Fruit fly (Drosophila melanogaster) whole organism: ENCODE measurements around the gene Ppt2.

ENCODE experiments used
- CG8478 ChIP-seq: fragments of >200 bp; optimal IDR thresholded peaks from 2 replicates; lab custom pipeline; 2018; ENCODE audit warnings: inconsistent platforms
- Dll ChIP-seq: fragments of >200 bp; optimal IDR thresholded peaks from 2 replicates; lab custom pipeline; 2017
- EcR ChIP-seq, 2 experiments: fragments of >200 bp; optimal IDR thresholded peaks; 2 replicates each; lab custom pipeline; 2017; ENCODE audit warnings: missing biosample characterization in 2 of 2, missing genetic modification characterization in 2 of 2, missing genetic modification reagents in 2 of 2
- pan ChIP-seq: fragments of >200 bp; optimal IDR thresholded peaks from 2 replicates; lab custom pipeline; 2017
- psq ChIP-seq: fragments of >200 bp; optimal IDR thresholded peaks from 2 replicates; lab custom pipeline; 2017
- usp ChIP-seq: fragments of >200 bp; optimal IDR thresholded peaks from 2 replicates; lab custom pipeline; 2017; ENCODE audit warnings: missing biosample characterization, missing genetic modification characterization, mixed read lengths

The Ppt2 gene

DNA sequence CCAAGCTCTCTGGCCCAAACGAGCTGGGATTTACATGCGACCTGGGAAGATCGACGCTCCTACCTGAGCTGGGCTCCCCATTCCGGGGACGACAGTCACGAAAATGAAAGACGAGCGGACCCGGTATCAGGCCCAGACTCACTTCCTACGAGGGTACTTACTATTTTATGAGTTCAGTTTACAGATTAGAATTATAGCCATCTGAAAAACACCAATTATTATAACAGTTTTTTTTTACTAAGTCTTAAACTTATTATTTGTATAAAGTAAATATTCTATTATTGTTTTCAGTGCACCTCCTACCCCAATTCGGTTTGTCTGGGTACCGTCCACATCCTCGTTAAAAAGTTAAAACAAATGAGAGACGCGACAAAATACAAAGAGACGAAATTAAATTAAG is 46.3 kb downstream of the Ppt2 start:
- TF ChIP-seq EcR (GFP tag; optimal IDR thresholded peaks at IDR 0.05; lab: Kevin White, UChicago): no peak
- no peak for TF ChIP-seq psq (lab: Kevin White, UChicago)
- no peak for TF ChIP-seq usp (GFP tag; lab: Kevin White, UChicago)
- no peak for TF ChIP-seq CG8478
- no peak for TF ChIP-seq pan (lab: Kevin White, UChicago)
- no peak for TF ChIP-seq Dll (lab: Kevin White, UChicago)

DNA sequence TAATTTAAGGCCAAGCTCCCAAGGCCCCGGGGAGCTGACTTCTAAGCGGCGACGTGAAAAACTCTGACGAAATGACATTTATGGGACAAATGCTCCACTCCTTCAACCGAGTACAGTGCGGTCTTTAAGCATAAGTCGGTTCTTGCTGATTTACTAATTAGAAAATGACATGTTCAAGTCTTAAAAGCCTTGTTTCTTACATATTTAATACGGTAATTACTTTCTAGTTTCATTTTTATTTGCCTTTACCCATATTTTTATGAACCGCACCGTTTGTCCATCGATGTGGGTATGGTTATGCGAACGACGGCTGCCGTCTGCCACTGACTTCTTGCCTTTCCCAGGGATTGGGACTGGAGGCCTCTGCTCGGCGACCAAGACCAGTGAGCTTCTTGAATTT is 48.3 kb downstream of the Ppt2 start:
- TF ChIP-seq Dll (lab: Kevin White, UChicago) (no peak), pan (lab: Kevin White, UChicago) (no peak), usp (GFP tag; lab: Kevin White, UChicago) (no peak), psq (lab: Kevin White, UChicago) (no peak), EcR (GFP tag; optimal IDR thresholded peaks at IDR 0.05; lab: Kevin White, UChicago) (no peak), CG8478 (no peak)
